Worm (Caenorhabditis elegans) whole organism, mixed stage, embryonic: ENCODE data around the gene col-133.

Source experiments
- blmp-1 ChIP-seq: fragments of 150-350 bp; optimal IDR thresholded peaks from 2 replicates; lab custom pipeline; 2014; ENCODE audit warnings: missing biosample characterization, missing genetic modification characterization
- ceh-39 ChIP-seq: fragments of 150-350 bp; optimal IDR thresholded peaks from 2 replicates; lab custom pipeline; 2014; ENCODE audit warnings: missing biosample characterization, missing genetic modification characterization
- ceh-83 ChIP-seq: fragments of 200-800 bp; sonication (Bioruptor generic); optimal IDR thresholded peaks from 2 replicates; lab custom pipeline; 2018; ENCODE audit warnings: mild to moderate bottlenecking, missing genetic modification characterization, missing compliant biosample characterization
- ces-1 ChIP-seq: fragments of 150-350 bp; optimal IDR thresholded peaks from 2 replicates; lab custom pipeline; 2014; ENCODE audit warnings: missing biosample characterization, missing genetic modification reagents, missing genetic modification characterization
- elt-1 ChIP-seq: sonication (generic microtip); optimal IDR thresholded peaks from 2 replicates; lab custom pipeline; 2017; ENCODE audit warnings: missing genetic modification characterization, mild to moderate bottlenecking, missing compliant biosample characterization, antibody characterized with exemption, moderate library complexity, borderline replicate concordance; ENCODE audit not compliant: insufficient read depth
- elt-3 ChIP-seq: fragments of 150-350 bp; optimal IDR thresholded peaks from 2 replicates; lab custom pipeline; 2014; ENCODE audit warnings: missing biosample characterization, missing genetic modification characterization
- nhr-237 ChIP-seq: fragments of 150-350 bp; optimal IDR thresholded peaks from 2 replicates; lab custom pipeline; 2014; ENCODE audit warnings: missing biosample characterization, missing genetic modification characterization
- nhr-28 ChIP-seq: fragments of 150-350 bp; optimal IDR thresholded peaks from 2 replicates; lab custom pipeline; 2014; ENCODE audit warnings: missing biosample characterization, missing genetic modification characterization
- pha-4 ChIP-seq: fragments of 150-350 bp; optimal IDR thresholded peaks from 2 replicates; lab custom pipeline; 2018; ENCODE audit warnings: missing biosample characterization, missing genetic modification reagents, missing genetic modification characterization
- snpc-4 ChIP-seq: fragments of 150-350 bp; optimal IDR thresholded peaks from 2 replicates; lab custom pipeline; 2014; ENCODE audit warnings: missing biosample characterization, missing genetic modification characterization
- unc-62 ChIP-seq: fragments of 150-350 bp; optimal IDR thresholded peaks from 2 replicates; lab custom pipeline; 2014; ENCODE audit warnings: missing biosample characterization, missing genetic modification reagents, missing genetic modification characterization

DNA sequence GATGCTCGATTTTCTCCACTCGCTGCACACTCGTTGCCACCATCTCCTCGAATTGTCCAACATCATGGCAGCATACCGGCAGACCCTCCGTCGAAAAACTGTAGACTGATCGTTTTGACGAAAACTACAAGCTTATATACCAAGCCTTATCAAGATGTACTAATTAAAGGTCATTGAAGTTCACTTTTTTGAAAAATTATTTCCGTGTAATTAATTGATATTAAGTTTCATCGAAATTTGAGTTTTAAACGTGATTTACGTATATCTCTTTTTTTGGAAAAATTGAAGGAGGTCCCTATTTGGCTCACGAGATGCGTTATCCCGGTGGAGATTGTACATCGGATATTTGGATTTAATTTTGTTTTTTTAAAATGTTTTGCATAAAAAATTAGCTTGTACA, 38.5 kb downstream of the col-133 start, which contains the start of gene Y37A1B.4:
- TF ChIP-seq elt-1 (tag; lab: Kevin White, UChicago), result no peak
- no peak for TF ChIP-seq nhr-237 (tag; lab: Kevin White, UChicago)
- TF ChIP-seq snpc-4, result no peak
- TF ChIP-seq blmp-1 (tag; lab: Kevin White, UChicago), result no peak
- TF ChIP-seq ceh-83 (GFP tag; lab: Kevin White, UChicago), result no peak
- TF ChIP-seq pha-4 (tag; lab: Kevin White, UChicago), result no peak
- TF ChIP-seq nhr-28 (tag; lab: Kevin White, UChicago), result no peak
- TF ChIP-seq unc-62 (GFP tag; lab: Kevin White, UChicago), result no peak
- no peak for TF ChIP-seq ceh-39 (tag; lab: Kevin White, UChicago)
- no peak for TF ChIP-seq elt-3 (tag; lab: Kevin White, UChicago)
- no peak for TF ChIP-seq ces-1
